Fruit fly (Drosophila melanogaster): ENCODE measurements around the gene eIF3e.

DNA sequence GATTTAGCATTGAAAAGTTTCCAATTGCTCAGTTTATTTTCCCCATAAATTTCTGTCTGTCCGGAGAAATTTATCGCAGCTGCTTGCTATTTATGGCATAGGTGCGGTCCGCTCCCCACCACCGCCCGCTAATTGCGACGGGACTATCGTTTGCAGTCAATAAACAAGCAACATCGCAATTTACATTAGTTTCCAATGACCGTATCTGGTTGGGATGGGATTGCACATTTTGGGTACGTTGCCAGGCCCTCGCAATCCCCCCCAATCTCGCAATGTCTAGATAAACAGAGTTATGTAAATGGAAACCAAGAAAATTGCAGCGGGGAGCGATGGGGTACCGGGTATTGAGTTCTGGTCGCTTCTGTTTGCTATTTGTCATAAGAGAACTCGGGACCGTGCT, 17.9 kb upstream of the eIF3e start, which contains the start of gene nudC:
- TF ChIP-seq Elba2 (GFP tag; optimal IDR thresholded peaks at IDR 0.05) (no peak), br (optimal IDR thresholded peaks at IDR 0.05) (no peak), CG13624 (GFP tag; optimal IDR thresholded peaks at IDR 0.05) (no peak), esg (GFP tag; conservative IDR thresholded peaks at IDR 0.05) (no peak), CG17186 (GFP tag; optimal IDR thresholded peaks at IDR 0.05) (no peak), Sry-β (GFP tag; optimal IDR thresholded peaks at IDR 0.05) (no peak), trh (GFP tag; optimal IDR thresholded peaks at IDR 0.05) (no peak), sc (optimal IDR thresholded peaks at IDR 0.05) (no peak), sc (GFP tag; optimal IDR thresholded peaks at IDR 0.05) (no peak), E2f1 (GFP tag; IDR thresholded peaks at IDR 0.05) (no peak), insv (GFP tag; optimal IDR thresholded peaks at IDR 0.05) (no peak), CG14014 (GFP tag; IDR thresholded peaks at IDR 0.05) (no peak), CG34422 (GFP tag; IDR thresholded peaks at IDR 0.05) (no peak)
